Worm (Caenorhabditis elegans): ENCODE measurements around the gene egas-4.

The egas-4 gene

DNA sequence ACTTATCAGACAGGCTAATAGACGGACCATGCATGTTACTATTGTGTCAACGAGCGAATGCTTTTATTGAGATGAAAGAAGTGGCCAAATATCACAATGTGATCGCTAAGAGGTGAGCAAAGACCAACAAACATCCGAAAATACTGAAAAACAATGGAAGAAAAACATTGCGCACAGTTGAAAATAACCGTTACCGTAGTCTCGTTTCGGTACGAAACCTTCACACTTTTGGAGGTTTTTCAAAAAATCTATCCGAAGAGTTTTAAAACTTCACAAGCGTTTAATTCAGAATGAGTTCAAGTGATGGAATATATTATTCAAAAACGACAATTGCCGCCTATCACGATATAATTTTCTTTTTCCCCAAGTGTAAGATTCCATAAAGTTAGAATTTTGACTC is 11.2 kb upstream of the egas-4 start:
- no peak for TF ChIP-seq pha-4 (tag; optimal IDR thresholded peaks at IDR 0.05)
- no peak for TF ChIP-seq che-1 (tag; optimal IDR thresholded peaks at IDR 0.05)
- TF ChIP-seq ceh-19 (GFP tag; optimal IDR thresholded peaks at IDR 0.05): no peak
- TF ChIP-seq sox-4 (tag; optimal IDR thresholded peaks at IDR 0.05): no peak
- TF ChIP-seq ahr-1 (tag; optimal IDR thresholded peaks at IDR 0.05): no peak
- TF ChIP-seq tbx-2 (tag; optimal IDR thresholded peaks at IDR 0.05): no peak

DNA sequence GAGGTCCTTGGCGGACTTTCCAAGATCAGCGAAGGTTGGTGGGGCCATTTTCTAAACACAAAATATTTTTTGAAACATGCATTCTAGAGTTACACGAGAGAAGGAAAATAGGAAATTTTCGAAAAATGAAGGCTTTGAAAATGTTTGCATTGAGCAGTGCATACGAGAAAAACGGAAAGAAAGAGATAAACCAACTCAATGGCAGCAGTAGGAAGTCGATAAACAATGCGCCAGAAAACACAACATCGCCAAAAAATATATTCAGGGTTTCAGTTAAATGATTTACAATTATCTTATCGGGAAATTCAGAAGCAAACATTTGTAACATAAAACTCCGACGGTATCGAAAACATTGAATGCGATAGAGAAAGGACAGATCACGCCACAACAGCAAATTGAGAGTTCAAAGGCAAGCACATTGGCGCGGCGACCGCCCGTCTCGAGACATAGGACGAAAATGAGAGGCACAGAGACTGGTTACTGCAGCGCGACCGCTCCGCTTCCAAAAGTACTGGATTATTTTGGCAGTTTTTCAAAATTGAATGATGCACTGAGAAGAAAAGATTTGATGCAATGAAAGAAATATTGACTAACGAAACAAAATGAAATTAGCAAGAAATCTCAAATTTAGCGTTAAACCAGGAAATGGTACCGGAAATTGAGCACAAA is 10.3 kb upstream of the egas-4 start, which contains the start of the genes vdac-1 and R05G6.5:
vdac-1 (minus strand) TSS at position 51 of the 669 bp plus-strand sequence.
R05G6.5 (plus strand) TSS at position 527 of the 669 bp plus-strand sequence.
- TF ChIP-seq ceh-18 (tag; optimal IDR thresholded peaks at IDR 0.05) (peak; percentile 31), Y22D7AL.16 (tag; optimal IDR thresholded peaks at IDR 0.05) (no peak), dve-1 (tag; optimal IDR thresholded peaks at IDR 0.05) (peak; percentile 45), odd-2 (tag; optimal IDR thresholded peaks at IDR 0.05) (no peak), nfya-1 (tag; optimal IDR thresholded peaks at IDR 0.05) (peak; percentile 32), ceh-30 (tag; optimal IDR thresholded peaks at IDR 0.05) (no peak), unc-42 (tag; optimal IDR thresholded peaks at IDR 0.05) (peak; percentile 47), nhr-232 (tag; optimal IDR thresholded peaks at IDR 0.05) (no peak)

ce11 chrIV:7507305-7507704 is 9.7 kb upstream of the egas-4 start:
- no peak for TF ChIP-seq fkh-6 (tag; optimal IDR thresholded peaks at IDR 0.05)
- TF ChIP-seq hlh-30 (tag; optimal IDR thresholded peaks at IDR 0.05; ENCODE audit: insufficient read depth): peak; percentile 76

ce11 chrIV:7506711-7507110 is 9.1 kb upstream of the egas-4 start:
- TF ChIP-seq sox-4 (tag; optimal IDR thresholded peaks at IDR 0.05) (no peak), hlh-6 (tag; optimal IDR thresholded peaks at IDR 0.05) (no peak), pha-4 (tag; optimal IDR thresholded peaks at IDR 0.05) (no peak), lin-11 (tag; optimal IDR thresholded peaks at IDR 0.05) (no peak), eyg-1 (tag; optimal IDR thresholded peaks at IDR 0.05) (no peak), pha-2 (tag; optimal IDR thresholded peaks at IDR 0.05) (no peak), ref-2 (tag; optimal IDR thresholded peaks at IDR 0.05) (no peak), ceh-45 (GFP tag; IDR thresholded peaks at IDR 0.05) (no peak), gmeb-2 (tag; optimal IDR thresholded peaks at IDR 0.05) (no peak), syd-9 (tag; optimal IDR thresholded peaks at IDR 0.05) (no peak), ceh-19 (GFP tag; optimal IDR thresholded peaks at IDR 0.05) (no peak), Y22D7AL.16 (tag; optimal IDR thresholded peaks at IDR 0.05) (no peak), F13H6.1 (tag; optimal IDR thresholded peaks at IDR 0.05) (no peak), ceh-30 (tag; optimal IDR thresholded peaks at IDR 0.05) (no peak)

DNA sequence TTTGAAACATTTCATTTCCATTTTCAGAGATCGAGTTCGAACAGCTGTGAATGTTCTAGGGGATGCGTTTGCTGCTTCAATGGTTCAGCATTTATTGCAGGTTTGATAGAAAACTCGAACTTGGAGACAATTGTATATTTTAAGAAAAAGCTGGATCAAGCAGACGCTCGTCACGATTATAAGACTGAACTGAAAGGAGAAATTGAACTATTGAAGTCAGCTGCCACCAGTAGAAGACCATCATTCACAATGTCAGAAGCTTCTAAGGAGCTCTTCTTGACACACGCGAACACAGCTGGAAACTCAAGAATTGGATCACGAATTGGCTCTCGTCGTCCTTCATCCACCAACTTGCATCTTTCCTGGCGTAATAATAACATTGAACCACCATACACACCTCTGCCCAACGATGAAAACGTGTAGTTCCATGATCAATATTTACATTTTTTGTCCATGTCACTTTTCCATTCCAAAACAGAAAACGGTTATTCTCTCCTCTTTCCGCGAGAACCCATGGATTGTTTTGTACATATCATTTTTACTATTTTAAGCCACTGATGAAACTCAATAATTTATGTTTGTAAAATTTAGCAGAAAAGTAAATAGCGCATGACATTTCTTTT is 8.3 kb upstream of the egas-4 start:
- no peak for TF ChIP-seq gmeb-2 (tag; optimal IDR thresholded peaks at IDR 0.05)
- TF ChIP-seq ama-1 (optimal IDR thresholded peaks at IDR 0.05): peak; percentile 38

DNA sequence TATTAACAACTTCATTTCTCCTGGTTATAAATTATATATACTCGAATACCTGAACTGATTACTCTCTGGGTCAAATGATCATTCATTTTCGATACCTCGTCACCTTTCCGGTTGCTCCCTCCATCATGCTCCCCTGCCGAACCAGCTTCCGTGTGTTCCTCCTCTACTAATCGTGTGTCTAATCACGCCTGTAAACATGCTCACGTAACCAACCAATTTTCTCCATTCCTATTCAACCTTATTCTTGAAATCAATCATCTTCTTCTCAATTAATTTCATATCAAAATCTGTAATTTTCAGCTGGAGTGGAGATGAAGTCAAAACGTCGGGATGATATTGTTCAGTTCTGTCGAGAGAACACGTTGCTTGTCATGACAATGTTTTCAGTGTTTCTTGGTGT is 5.7 kb upstream of the egas-4 start, which contains the start of gene glt-6:
glt-6 (plus strand) TSS at position 301 of the 400 bp plus-strand sequence.
- TF ChIP-seq nhr-11 (tag; optimal IDR thresholded peaks at IDR 0.05) (no peak), ceh-6 (GFP tag; optimal IDR thresholded peaks at IDR 0.05) (no peak), tbx-7 (tag; optimal IDR thresholded peaks at IDR 0.05) (no peak), fkh-10 (GFP tag; optimal IDR thresholded peaks at IDR 0.05) (no peak), sdc-2 (tag; optimal IDR thresholded peaks at IDR 0.05) (no peak), ref-2 (tag; optimal IDR thresholded peaks at IDR 0.05) (no peak), ceh-14 (tag; optimal IDR thresholded peaks at IDR 0.05) (no peak), ceh-2 (tag; optimal IDR thresholded peaks at IDR 0.05) (no peak), hlh-8 (tag; optimal IDR thresholded peaks at IDR 0.05) (no peak), mec-3 (tag; optimal IDR thresholded peaks at IDR 0.05; ENCODE audit: borderline replicate concordance) (no peak), madf-2 (tag; optimal IDR thresholded peaks at IDR 0.05) (no peak), ztf-16 (tag; optimal IDR thresholded peaks at IDR 0.05) (no peak), ahr-1 (tag; optimal IDR thresholded peaks at IDR 0.05) (no peak), C08G9.2 (tag; optimal IDR thresholded peaks at IDR 0.05) (no peak), dve-1 (tag; optimal IDR thresholded peaks at IDR 0.05) (no peak), hlh-13 (GFP tag; optimal IDR thresholded peaks at IDR 0.05) (no peak), pax-1 (tag; optimal IDR thresholded peaks at IDR 0.05) (no peak), che-1 (tag; optimal IDR thresholded peaks at IDR 0.05) (no peak)

All from whole organism, late embryonic.